Fruit fly (Drosophila melanogaster) whole organism, embryonic: Measurements from ENCODE around the gene fliI.

ENCODE experiments used
- Abd-B ChIP-seq: fragments of 200-800 bp; sonication (Bioruptor generic); optimal IDR thresholded peaks from 2 replicates; lab custom pipeline; 2018; ENCODE audit warnings: missing biosample characterization, mild to moderate bottlenecking, missing genetic modification characterization, moderate library complexity
- Atf3 ChIP-seq: fragments of 200-800 bp; sonication (Bioruptor generic); optimal IDR thresholded peaks from 3 replicates; lab custom pipeline; 2016; ENCODE audit warnings: missing biosample characterization, missing genetic modification characterization
- Bgb ChIP-seq: fragments of 200-800 bp; sonication (Bioruptor generic); IDR thresholded peaks from 2 replicates; pipeline ENCODE4 v1.3.6; 2022; ENCODE audit warnings: missing biosample characterization, missing genetic modification characterization; ENCODE audit not compliant: partially characterized antibody
- CG1024 ChIP-seq: fragments of 200-800 bp; sonication (Bioruptor generic); IDR thresholded peaks from 2 replicates; pipeline ENCODE4 v1.3.6; 2022; ENCODE audit warnings: missing biosample characterization, missing genetic modification characterization
- CG10979 ChIP-seq: fragments of 200-800 bp; sonication (Bioruptor generic); optimal IDR thresholded peaks from 2 replicates; lab custom pipeline; 2018; ENCODE audit warnings: missing biosample characterization, mild to moderate bottlenecking, missing genetic modification characterization, moderate library complexity
- CG12071 ChIP-seq: fragments of 200-800 bp; sonication (Bioruptor generic); optimal IDR thresholded peaks from 3 replicates; lab custom pipeline; 2018; ENCODE audit warnings: missing biosample characterization, mild to moderate bottlenecking, missing genetic modification characterization
- CG12104 ChIP-seq: fragments of 200-800 bp; sonication (Bioruptor generic); optimal IDR thresholded peaks from 3 replicates; lab custom pipeline; 2016; ENCODE audit warnings: missing biosample characterization, missing genetic modification characterization
- CG12942 ChIP-seq: fragments of 200-800 bp; sonication (Bioruptor generic); optimal IDR thresholded peaks from 3 replicates; lab custom pipeline; 2016; ENCODE audit warnings: missing biosample characterization, missing genetic modification characterization
- CG14050 ChIP-seq: fragments of 200-800 bp; sonication (Bioruptor generic); IDR thresholded peaks from 3 replicates; pipeline ENCODE4 v1.3.6; 2022; ENCODE audit warnings: missing biosample characterization, missing genetic modification characterization
- CG14667 ChIP-seq: fragments of 200-800 bp; sonication (Bioruptor generic); IDR thresholded peaks from 2 replicates; pipeline ENCODE4 v1.3.6; 2022; ENCODE audit warnings: missing biosample characterization, missing genetic modification characterization
- CG14965 ChIP-seq: fragments of 200-800 bp; sonication (Bioruptor generic); optimal IDR thresholded peaks from 2 replicates; lab custom pipeline; 2016; ENCODE audit warnings: missing biosample characterization, missing genetic modification characterization, borderline replicate concordance
- CG17328 ChIP-seq: fragments of 200-800 bp; sonication (Bioruptor generic); IDR thresholded peaks from 2 replicates; pipeline ENCODE4 v1.3.6; 2022; ENCODE audit warnings: missing biosample characterization, missing genetic modification characterization
- CG17568 ChIP-seq: fragments of 200-800 bp; sonication (Bioruptor generic); optimal IDR thresholded peaks from 2 replicates; lab custom pipeline; 2018; ENCODE audit warnings: missing biosample characterization, mild to moderate bottlenecking, missing genetic modification characterization, moderate library complexity
- CG2129 ChIP-seq: fragments of 200-800 bp; sonication (Bioruptor generic); IDR thresholded peaks from 2 replicates; pipeline ENCODE4 v1.3.6; 2022; ENCODE audit warnings: missing biosample characterization, missing genetic modification characterization; ENCODE audit not compliant: partially characterized antibody
- CG2199 ChIP-seq: fragments of 200-800 bp; sonication (Bioruptor generic); IDR thresholded peaks from 3 replicates; pipeline ENCODE4 v1.3.6; 2022; ENCODE audit warnings: missing biosample characterization, missing genetic modification characterization
- CG30403 ChIP-seq: fragments of 200-800 bp; sonication (Bioruptor generic); optimal IDR thresholded peaks from 3 replicates; lab custom pipeline; 2016; ENCODE audit warnings: missing biosample characterization, missing genetic modification characterization
- CG32532 ChIP-seq: fragments of 200-800 bp; sonication (Bioruptor generic); IDR thresholded peaks from 2 replicates; pipeline ENCODE4 v1.3.6; 2022; ENCODE audit warnings: missing biosample characterization, missing genetic modification characterization
- CG32772 ChIP-seq: fragments of 200-800 bp; sonication (Bioruptor generic); IDR thresholded peaks from 2 replicates; pipeline ENCODE4 v1.3.6; 2022; ENCODE audit warnings: missing biosample characterization, missing genetic modification characterization
- CG3726 ChIP-seq: fragments of 200-800 bp; sonication (Bioruptor generic); IDR thresholded peaks from 3 replicates; pipeline ENCODE4, ENCODE4 v1.3.6; 2022; ENCODE audit warnings: missing biosample characterization, missing genetic modification characterization
- CG3847 ChIP-seq: fragments of 200-800 bp; sonication (Bioruptor generic); IDR thresholded peaks from 2 replicates; pipeline ENCODE4 v1.3.6; 2022; ENCODE audit warnings: missing biosample characterization, missing genetic modification characterization
- CG4707 ChIP-seq: fragments of 200-800 bp; sonication (Bioruptor generic); optimal IDR thresholded peaks from 2 replicates; lab custom pipeline; 2018; ENCODE audit warnings: missing biosample characterization, mild to moderate bottlenecking, missing genetic modification characterization, moderate library complexity
- CG4820 ChIP-seq: fragments of 200-800 bp; sonication (Bioruptor generic); optimal IDR thresholded peaks from 3 replicates; lab custom pipeline; 2016; ENCODE audit warnings: missing biosample characterization, missing genetic modification characterization
- CG7556 ChIP-seq: fragments of 200-800 bp; sonication (Bioruptor generic); optimal IDR thresholded peaks from 2 replicates; lab custom pipeline; 2017; ENCODE audit warnings: missing biosample characterization, mild to moderate bottlenecking, missing genetic modification characterization
- CG8478 ChIP-seq: fragments of >200 bp; optimal IDR thresholded peaks from 2 replicates; lab custom pipeline; 2018
- CHES-1-like ChIP-seq: fragments of 200-800 bp; sonication (Bioruptor generic); optimal IDR thresholded peaks from 2 replicates; lab custom pipeline; 2016; ENCODE audit warnings: missing biosample characterization, missing genetic modification characterization
- CoRest ChIP-seq: fragments of 200-800 bp; sonication (Bioruptor generic); optimal IDR thresholded peaks from 3 replicates; lab custom pipeline; 2018; ENCODE audit warnings: missing biosample characterization, mild to moderate bottlenecking, missing genetic modification characterization, moderate library complexity
- D19A ChIP-seq: fragments of 200-800 bp; optimal IDR thresholded peaks from 3 replicates; lab custom pipeline; 2019; ENCODE audit warnings: missing biosample characterization, mild to moderate bottlenecking, missing genetic modification characterization, moderate library complexity
- Dll ChIP-seq: fragments of 200-800 bp; sonication (Bioruptor generic); IDR thresholded peaks from 4 replicates; pipeline ENCODE4 v1.3.6; 2022; ENCODE audit warnings: missing biosample characterization, missing genetic modification characterization; ENCODE audit not compliant: partially characterized antibody
- Eip74EF ChIP-seq, 2 experiments: fragments of 200-800 bp in 1 of 2; fragments of >200 bp in 1 of 2; sonication (Bioruptor generic) in 1 of 2; optimal IDR thresholded peaks; 2 replicates each; lab custom pipeline; 2017 to 2019; ENCODE audit warnings: missing biosample characterization in 2 of 2, missing genetic modification characterization in 2 of 2, mild to moderate bottlenecking in 1 of 2, moderate library complexity in 1 of 2
- H2.0 ChIP-seq: fragments of 200-800 bp; sonication (Bioruptor generic); IDR thresholded peaks from 2 replicates; pipeline ENCODE4 v1.3.6; 2022; ENCODE audit warnings: missing biosample characterization, missing genetic modification characterization
- HmgZ ChIP-seq: fragments of 200-800 bp; sonication (Bioruptor generic); optimal IDR thresholded peaks from 2 replicates; lab custom pipeline; 2018; ENCODE audit warnings: missing biosample characterization, mild to moderate bottlenecking, missing genetic modification characterization
- Hr39 ChIP-seq: fragments of >200 bp; optimal IDR thresholded peaks from 2 replicates; lab custom pipeline; 2017
- Lim3 ChIP-seq: fragments of 200-800 bp; sonication (Bioruptor generic); IDR thresholded peaks from 2 replicates; pipeline ENCODE4 v1.3.6; 2022; ENCODE audit warnings: missing biosample characterization, missing genetic modification characterization
- MTF-1 ChIP-seq: fragments of 200-800 bp; sonication (Bioruptor generic); optimal IDR thresholded peaks from 2 replicates; lab custom pipeline; 2018; ENCODE audit warnings: missing biosample characterization, mild to moderate bottlenecking, missing genetic modification characterization, borderline replicate concordance
- Meics ChIP-seq: fragments of 200-800 bp; sonication (Bioruptor generic); optimal IDR thresholded peaks from 2 replicates; lab custom pipeline; 2017; ENCODE audit warnings: missing biosample characterization, mild to moderate bottlenecking, missing genetic modification characterization
- ato ChIP-seq: fragments of 200-800 bp; sonication (Bioruptor generic); IDR thresholded peaks from 2 replicates; pipeline ENCODE4 v1.3.6; 2022; ENCODE audit warnings: missing biosample characterization, missing genetic modification characterization; ENCODE audit not compliant: partially characterized antibody
- bab2 ChIP-seq: fragments of 200-800 bp; sonication (Bioruptor generic); optimal IDR thresholded peaks from 2 replicates; lab custom pipeline; 2016; ENCODE audit warnings: missing biosample characterization, missing genetic modification characterization
- crol ChIP-seq: fragments of 200-800 bp; sonication (Bioruptor generic); IDR thresholded peaks from 2 replicates; pipeline ENCODE4 v1.3.6; 2022; ENCODE audit warnings: missing biosample characterization, missing genetic modification characterization
- ewg ChIP-seq: fragments of 200-800 bp; sonication (Bioruptor generic); optimal IDR thresholded peaks from 3 replicates; lab custom pipeline; 2017; ENCODE audit warnings: mild to moderate bottlenecking, missing biosample characterization, missing genetic modification reagents, missing genetic modification characterization
- grn ChIP-seq: fragments of 200-800 bp; sonication (Bioruptor generic); optimal IDR thresholded peaks from 3 replicates; lab custom pipeline; 2017; ENCODE audit warnings: missing biosample characterization, missing genetic modification characterization
- insv ChIP-seq, 2 experiments: fragments of 200-800 bp; sonication (Bioruptor generic); optimal IDR thresholded peaks; 3 replicates each; lab custom pipeline; 2016 to 2018; ENCODE audit warnings: missing biosample characterization in 2 of 2, missing genetic modification characterization in 2 of 2
- maf-S ChIP-seq: fragments of 200-800 bp; sonication (Bioruptor generic); optimal IDR thresholded peaks from 2 replicates; lab custom pipeline; 2016; ENCODE audit warnings: missing biosample characterization, missing genetic modification characterization
- nmo ChIP-seq: fragments of 200-800 bp; sonication (Bioruptor generic); optimal IDR thresholded peaks from 2 replicates; lab custom pipeline; 2018; ENCODE audit warnings: missing biosample characterization, mild to moderate bottlenecking, missing genetic modification characterization, moderate library complexity
- phol ChIP-seq: fragments of 200-800 bp; sonication (Bioruptor generic); optimal IDR thresholded peaks from 3 replicates; lab custom pipeline; 2018; ENCODE audit warnings: missing biosample characterization, mild to moderate bottlenecking, missing genetic modification characterization, moderate library complexity
- sc ChIP-seq, 3 experiments: fragments of >200 bp in 2 of 3; fragments of 200-800 bp in 1 of 3; sonication (Bioruptor generic) in 1 of 3; optimal IDR thresholded peaks; 2 replicates in 2 of 3; 3 replicates in 1 of 3; lab custom pipeline; 2017; ENCODE audit warnings: mild to moderate bottlenecking in 1 of 3, missing biosample characterization in 1 of 3, missing genetic modification characterization in 1 of 3, missing genetic modification reagents in 1 of 3
- tll ChIP-seq, 2 experiments: fragments of 200-800 bp in 1 of 2; fragments of >200 bp in 1 of 2; sonication (Bioruptor generic) in 1 of 2; optimal IDR thresholded peaks; 2 replicates each; lab custom pipeline; 2017 to 2019; ENCODE audit warnings: missing biosample characterization in 2 of 2, missing genetic modification characterization in 2 of 2, mild to moderate bottlenecking in 1 of 2, moderate library complexity in 1 of 2
- trem ChIP-seq: fragments of 200-800 bp; optimal IDR thresholded peaks from 3 replicates; lab custom pipeline; 2019; ENCODE audit warnings: missing biosample characterization, mild to moderate bottlenecking, missing genetic modification characterization, moderate library complexity
- trh ChIP-seq: fragments of 200-800 bp; sonication (Bioruptor generic); optimal IDR thresholded peaks from 2 replicates; lab custom pipeline; 2016; ENCODE audit warnings: missing biosample characterization, missing genetic modification characterization
- ttk ChIP-seq: fragments of 200-800 bp; sonication (Bioruptor generic); IDR thresholded peaks from 2 replicates; pipeline ENCODE4 v2.1.2; 2022; ENCODE audit warnings: missing biosample characterization, missing genetic modification characterization
- tup ChIP-seq: fragments of 200-800 bp; sonication (Bioruptor generic); optimal IDR thresholded peaks from 2 replicates; lab custom pipeline; 2016; ENCODE audit warnings: missing biosample characterization, mild to moderate bottlenecking, missing genetic modification characterization, moderate library complexity

fliI gene

dm6 chrX:21345036-21345500, 5.5 kb downstream of the fliI start, which contains the start of gene dod:
Gene dod, plus strand, starts transcription at chrX:21345358.
- TF ChIP-seq Dll, result peak; percentile 69
- peak; percentile 74 for TF ChIP-seq phol
- no peak for TF ChIP-seq CG8478 (lab: Kevin White, UChicago)
- TF ChIP-seq CG14050 (GFP tag; lab: Robert Waterston, UW), result 0 out of 3 replicates have a peak, but pooled peaks have one; percentile 14
- peak; percentile 68 for TF ChIP-seq nmo (GFP tag; lab: Kevin White, UChicago)
- TF ChIP-seq CG12071 (GFP tag; lab: Kevin White, UChicago), result no peak
- TF ChIP-seq CG1024 (GFP tag; lab: Robert Waterston, UW), result no peak
- peak; percentile 45; the same call in 1 of the 3 replicates for TF ChIP-seq CG2199
- TF ChIP-seq trem, result peak; percentile 57
- TF ChIP-seq CG17568 (GFP tag; lab: Kevin White, UChicago), result no peak
- TF ChIP-seq ewg (GFP tag; lab: Kevin White, UChicago), result peak; percentile 15
- TF ChIP-seq tup (GFP tag; lab: Kevin White, UChicago), result no peak
- TF ChIP-seq CG3847 (GFP tag; lab: Robert Waterston, UW), result peak; percentile 72
- no peak for TF ChIP-seq CG14965 (GFP tag; lab: Kevin White, UChicago)
- TF ChIP-seq HmgZ (tag; lab: Kevin White, UChicago), result peak; percentile 62
- peak in 1 of 2 experiments; percentile 66 for TF ChIP-seq Eip74EF (GFP tag; optimal IDR thresholded peaks at IDR 0.05; lab: Kevin White, UChicago)
- TF ChIP-seq CG17328 (GFP tag; lab: Robert Waterston, UW), result peak; percentile 64
- no peak for TF ChIP-seq CG12104 (GFP tag; lab: Kevin White, UChicago)
- TF ChIP-seq tll (GFP tag; optimal IDR thresholded peaks at IDR 0.05; lab: Kevin White, UChicago), result no peak
- peak; percentile 48; the same call in 1 of the 2 replicates for TF ChIP-seq H2.0 (GFP tag; lab: Robert Waterston, UW)
- TF ChIP-seq Hr39 (lab: Kevin White, UChicago), result no peak
- peak; percentile 69 for TF ChIP-seq CHES-1-like (GFP tag; lab: Kevin White, UChicago)
- TF ChIP-seq CG3726 (GFP tag; lab: Robert Waterston, UW), result no peak
- TF ChIP-seq CG12942 (GFP tag; lab: Kevin White, UChicago), result peak; percentile 47
- TF ChIP-seq Abd-B (GFP tag; lab: Kevin White, UChicago), result no peak
- TF ChIP-seq CG32772 (GFP tag; lab: Robert Waterston, UW), result no peak
- TF ChIP-seq ttk (GFP tag; lab: Robert Waterston, UW), result peak; percentile 17; the same call in 1 of the 2 replicates
- TF ChIP-seq trh (GFP tag; lab: Kevin White, UChicago), result no peak
- TF ChIP-seq Bgb (GFP tag; lab: Robert Waterston, UW), result peak; percentile 91
- TF ChIP-seq CG4707 (GFP tag; lab: Kevin White, UChicago), result peak; percentile 2
- TF ChIP-seq CG10979, result peak; percentile 11
- TF ChIP-seq insv (GFP tag; optimal IDR thresholded peaks at IDR 0.05; lab: Kevin White, UChicago), result peak in 1 of 2 experiments; percentile 19
- TF ChIP-seq CG4820, result no peak
- no peak for TF ChIP-seq Meics (GFP tag; lab: Kevin White, UChicago)
- peak; percentile 17 for TF ChIP-seq MTF-1
- TF ChIP-seq sc (optimal IDR thresholded peaks at IDR 0.05; lab: Kevin White, UChicago), result no peak
- TF ChIP-seq sc (GFP tag; optimal IDR thresholded peaks at IDR 0.05; lab: Kevin White, UChicago), result no peak
- TF ChIP-seq CG2129, result peak; percentile 53; the same call in 1 of the 2 replicates
- peak; percentile 69 for TF ChIP-seq CG32532
- TF ChIP-seq Atf3 (GFP tag; lab: Kevin White, UChicago), result peak; percentile 26
- TF ChIP-seq D19A (tag; lab: Kevin White, UChicago), result no peak
- peak; percentile 64 for TF ChIP-seq CoRest (tag; lab: Kevin White, UChicago)
- peak; percentile 57 for TF ChIP-seq bab2
- TF ChIP-seq CG30403 (GFP tag; lab: Kevin White, UChicago), result peak; percentile 51
- peak; percentile 37 for TF ChIP-seq CG7556 (GFP tag; lab: Kevin White, UChicago)
- peak; percentile 78 for TF ChIP-seq ato (GFP tag; lab: Robert Waterston, UW)
- TF ChIP-seq CG14667 (GFP tag; lab: Robert Waterston, UW), result no peak
- TF ChIP-seq Lim3 (GFP tag; lab: Robert Waterston, UW), result no peak
- no peak for TF ChIP-seq crol (GFP tag; lab: Robert Waterston, UW)
- TF ChIP-seq grn (GFP tag; lab: Kevin White, UChicago), result no peak
- no peak for TF ChIP-seq maf-S
